Fruit fly (Drosophila melanogaster): ENCODE results near the gene CG7573.

DNA sequence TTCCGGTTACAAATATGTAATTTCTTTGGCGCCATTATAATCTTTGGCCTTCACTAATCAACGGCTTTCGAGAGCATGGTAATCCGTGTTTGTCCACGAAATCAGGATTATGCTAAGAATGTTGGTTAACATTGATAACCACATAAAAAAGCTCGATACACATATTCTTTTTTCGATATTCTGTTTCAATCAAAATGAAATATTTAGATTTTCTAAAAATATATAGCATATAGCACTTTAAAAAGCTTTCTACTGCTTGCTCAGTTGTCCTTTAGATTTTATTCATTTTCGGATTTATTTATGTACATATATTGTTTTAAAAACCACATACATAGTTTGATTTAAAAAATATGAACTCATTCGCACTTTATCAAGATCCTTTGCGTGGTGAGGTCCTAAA, at the start of gene CG7573:
- TF ChIP-seq rgr (GFP tag; optimal IDR thresholded peaks at IDR 0.05) (no peak), Hnf4 (GFP tag; optimal IDR thresholded peaks at IDR 0.05) (no peak), OdsH (GFP tag; optimal IDR thresholded peaks at IDR 0.05) (no peak), Myc (optimal IDR thresholded peaks at IDR 0.05) (no peak), ey (GFP tag; optimal IDR thresholded peaks at IDR 0.05) (no peak), usp (GFP tag; optimal IDR thresholded peaks at IDR 0.05) (no peak), lola (GFP tag; optimal IDR thresholded peaks at IDR 0.05) (no peak), jim (GFP tag; optimal IDR thresholded peaks at IDR 0.05) (no peak), Dif (GFP tag; optimal IDR thresholded peaks at IDR 0.05; ENCODE audit: partially characterized antibody) (no peak)
